Worm (Caenorhabditis elegans): ENCODE measurements around the gene cri-2.

DNA sequence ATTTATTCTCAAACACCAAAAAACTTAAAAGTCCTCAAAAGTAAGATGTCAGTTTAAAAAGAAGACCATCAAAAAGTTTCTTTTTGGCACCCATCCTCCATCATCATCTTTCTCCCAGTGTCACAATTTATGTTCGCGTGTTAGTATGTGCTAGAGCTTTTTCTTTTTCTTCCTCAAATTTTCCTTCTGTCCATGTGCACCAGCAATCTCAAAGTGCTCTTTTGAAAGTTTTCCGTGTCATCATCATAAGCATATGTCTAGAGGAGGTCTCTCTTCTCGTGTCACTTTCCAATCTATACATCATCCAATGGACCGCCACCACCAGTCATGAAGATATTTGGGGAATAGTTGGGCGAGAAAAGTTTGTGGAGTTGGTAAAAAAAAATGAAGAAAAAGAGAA lies 49.5 kb downstream of the cri-2 start:
- TF ChIP-seq T22C8.4 (GFP tag; IDR thresholded peaks at IDR 0.05): no peak
- TF ChIP-seq flt-1 (GFP tag; IDR thresholded peaks at IDR 0.05): no peak
- no peak for TF ChIP-seq ref-1 (GFP tag; conservative IDR thresholded peaks at IDR 0.05)
- no peak for TF ChIP-seq ztf-23 (GFP tag; IDR thresholded peaks at IDR 0.05)
- TF ChIP-seq klf-2 (GFP tag; conservative IDR thresholded peaks at IDR 0.05): no peak
- TF ChIP-seq cog-1 (tag; optimal IDR thresholded peaks at IDR 0.05): no peak
- TF ChIP-seq tab-1 (GFP tag; IDR thresholded peaks at IDR 0.05): no peak
- no peak for TF ChIP-seq ztf-29 (GFP tag; IDR thresholded peaks at IDR 0.05)
- no peak for TF ChIP-seq med-1 (GFP tag; optimal IDR thresholded peaks at IDR 0.05; ENCODE audit: insufficient read depth)

All from whole organism, midembryonic.